Worm (Caenorhabditis elegans): ENCODE data around the gene mlt-7.

Gene mlt-7

ce11 chrII:4378195-4378594, 14.6 kb upstream of the mlt-7 start, which contains the start of gene B0286.1:
Gene B0286.1, plus strand, starts transcription at chrII:4378495.
- TF ChIP-seq W03F9.2 (tag; optimal IDR thresholded peaks at IDR 0.05) (no peak), him-1 (tag; optimal IDR thresholded peaks at IDR 0.05) (no peak), dao-5 (tag; optimal IDR thresholded peaks at IDR 0.05) (no peak)

ce11 chrII:4383306-4383705, 9.5 kb upstream of the mlt-7 start, which contains the start of gene fkh-6:
Gene fkh-6, minus strand, starts transcription at chrII:4383406.
- TF ChIP-seq dao-5 (tag; optimal IDR thresholded peaks at IDR 0.05) (no peak), him-1 (tag; optimal IDR thresholded peaks at IDR 0.05) (no peak), W03F9.2 (tag; optimal IDR thresholded peaks at IDR 0.05) (no peak)

DNA sequence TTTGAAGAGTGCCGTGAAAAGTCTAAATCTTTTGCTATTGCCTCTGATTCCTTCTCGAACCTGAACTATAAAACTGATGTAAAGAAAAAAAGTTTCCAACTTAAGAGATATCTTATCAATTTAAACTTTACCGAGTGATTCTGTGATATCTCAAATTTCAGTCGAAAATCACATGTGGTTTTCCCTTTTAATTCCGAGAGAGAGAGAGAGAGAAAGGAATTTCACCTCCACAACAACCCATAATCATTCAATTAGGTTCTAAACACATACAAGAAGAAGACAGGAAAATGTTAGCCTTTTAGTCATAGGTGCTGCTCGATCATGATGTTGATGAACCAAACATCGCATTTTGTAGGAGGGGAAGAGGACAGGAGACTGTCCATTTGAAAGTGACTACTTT, 1.7 kb upstream of the mlt-7 start:
- TF ChIP-seq W03F9.2 (tag; optimal IDR thresholded peaks at IDR 0.05) (no peak), him-1 (tag; optimal IDR thresholded peaks at IDR 0.05) (no peak)

ce11 chrII:4394438-4394837, 1.6 kb downstream of the mlt-7 start:
- TF ChIP-seq dao-5 (tag; optimal IDR thresholded peaks at IDR 0.05) = no peak
- no peak for TF ChIP-seq W03F9.2 (tag; optimal IDR thresholded peaks at IDR 0.05)
- TF ChIP-seq him-1 (tag; optimal IDR thresholded peaks at IDR 0.05) = no peak

DNA sequence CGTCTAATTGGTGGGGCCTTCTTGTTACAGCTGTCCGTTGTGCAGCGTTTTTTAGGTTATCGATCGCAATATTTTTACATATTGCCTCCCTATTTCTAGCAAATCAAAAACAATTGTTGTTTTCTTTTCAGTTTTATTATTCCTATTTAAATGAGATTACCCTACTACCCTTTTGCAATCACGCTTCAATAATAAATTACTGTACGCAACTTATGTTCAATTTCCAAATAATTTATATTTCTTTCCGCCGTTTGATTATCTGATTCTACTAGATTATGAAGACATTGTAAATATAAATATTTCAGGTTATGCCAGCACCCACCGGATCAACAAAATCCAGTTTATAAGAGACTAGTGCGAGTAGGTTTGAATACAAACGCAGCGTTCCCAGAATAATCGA, 12.6 kb downstream of the mlt-7 start, which contains the start of gene ZK430.5:
TSS of gene ZK430.5 (plus strand) at position 301 of the 400 bp plus-strand sequence.
- TF ChIP-seq him-1 (tag; optimal IDR thresholded peaks at IDR 0.05) (no peak), dao-5 (tag; optimal IDR thresholded peaks at IDR 0.05) (no peak), W03F9.2 (tag; optimal IDR thresholded peaks at IDR 0.05) (no peak)

- TF ChIP-seq him-1 (tag; optimal IDR thresholded peaks at IDR 0.05) (no peak), W03F9.2 (tag; optimal IDR thresholded peaks at IDR 0.05) (no peak), dao-5 (tag; optimal IDR thresholded peaks at IDR 0.05) (no peak)
Observed at ce11 chrII:4409650-4410049, 16.8 kb downstream of the mlt-7 start.

ce11 chrII:4417333-4417732, 24.5 kb downstream of the mlt-7 start, which contains the start of gene sod-5:
Gene sod-5, plus strand, starts transcription at chrII:4417633.
- TF ChIP-seq dao-5 (tag; optimal IDR thresholded peaks at IDR 0.05) (no peak), him-1 (tag; optimal IDR thresholded peaks at IDR 0.05) (no peak), W03F9.2 (tag; optimal IDR thresholded peaks at IDR 0.05) (no peak)

DNA sequence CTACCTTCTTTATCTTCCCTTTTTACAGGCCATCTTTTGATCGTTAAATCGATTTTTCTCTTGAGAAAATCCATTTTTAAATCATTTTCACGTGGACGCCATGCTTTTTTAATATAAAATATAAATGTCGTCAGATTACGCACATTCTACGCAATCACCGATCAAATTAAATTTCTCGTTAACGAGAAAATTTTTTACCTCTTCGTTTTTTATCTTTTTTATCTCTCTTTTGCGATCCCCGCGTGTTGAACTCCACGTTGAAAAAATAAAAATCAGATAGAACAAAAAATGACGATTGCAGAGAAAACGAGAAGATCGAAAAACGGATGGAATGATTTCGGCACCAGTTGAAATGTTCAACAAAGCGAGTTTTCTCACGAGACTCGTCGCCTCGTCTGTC, 27.1 kb downstream of the mlt-7 start, which contains the start of gene bpnt-1:
TSS of gene bpnt-1 (plus strand) at position 301 of the 400 bp plus-strand sequence.
- TF ChIP-seq him-1 (tag; optimal IDR thresholded peaks at IDR 0.05) (no peak), dao-5 (tag; optimal IDR thresholded peaks at IDR 0.05) (no peak), W03F9.2 (tag; optimal IDR thresholded peaks at IDR 0.05) (no peak)

DNA sequence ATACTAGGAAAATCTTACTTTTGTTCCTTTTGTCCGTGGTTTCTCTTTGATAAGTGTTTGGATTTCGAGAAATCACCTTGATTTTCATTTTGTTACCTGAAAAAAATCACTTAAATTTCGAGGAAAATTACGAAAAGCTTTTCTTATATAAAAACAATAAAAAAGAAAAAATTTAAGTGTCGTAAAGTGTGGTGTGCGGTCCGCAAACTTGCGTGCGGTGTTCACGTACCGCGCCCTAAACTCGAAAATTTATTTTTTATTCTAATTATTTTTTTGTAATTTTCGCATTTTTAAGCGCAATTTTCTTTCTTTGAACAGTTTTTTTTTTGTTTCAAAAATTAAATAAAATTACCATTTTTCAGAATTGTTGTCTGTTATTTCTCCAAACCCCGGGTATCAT, 32.0 kb downstream of the mlt-7 start, which contains the start of the genes dcaf-13 and toe-1:
TSS of gene dcaf-13 (minus strand) at position 96 of the 400 bp plus-strand sequence.
TSS of gene toe-1 (plus strand) at position 361 of the 400 bp plus-strand sequence.
- no peak for TF ChIP-seq dao-5 (tag; optimal IDR thresholded peaks at IDR 0.05)
- no peak for TF ChIP-seq him-1 (tag; optimal IDR thresholded peaks at IDR 0.05)
- peak; percentile 30 for TF ChIP-seq W03F9.2 (tag; optimal IDR thresholded peaks at IDR 0.05)

DNA sequence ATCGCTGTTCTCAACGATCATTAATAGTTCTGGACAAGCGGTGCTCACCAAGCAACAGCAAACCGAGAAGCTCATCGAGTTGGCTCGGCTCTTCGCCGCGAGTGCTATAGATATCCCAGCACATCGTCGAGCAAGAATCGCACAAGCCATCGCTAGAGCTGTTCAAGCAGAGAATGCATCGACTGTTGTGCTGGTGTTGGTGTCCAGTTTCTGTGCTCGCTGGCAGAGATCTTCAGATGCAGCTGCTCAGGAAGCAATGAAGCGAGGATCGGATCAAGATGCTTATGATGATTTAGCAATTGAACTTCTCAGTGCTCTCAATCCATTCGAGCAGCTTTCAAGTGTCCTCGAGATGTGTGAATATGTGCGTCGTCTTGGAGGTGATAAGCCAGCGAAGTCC, 35.3 kb downstream of the mlt-7 start:
- no peak for TF ChIP-seq him-1 (tag; optimal IDR thresholded peaks at IDR 0.05)
- no peak for TF ChIP-seq dao-5 (tag; optimal IDR thresholded peaks at IDR 0.05)
- TF ChIP-seq W03F9.2 (tag; optimal IDR thresholded peaks at IDR 0.05) = no peak

DNA sequence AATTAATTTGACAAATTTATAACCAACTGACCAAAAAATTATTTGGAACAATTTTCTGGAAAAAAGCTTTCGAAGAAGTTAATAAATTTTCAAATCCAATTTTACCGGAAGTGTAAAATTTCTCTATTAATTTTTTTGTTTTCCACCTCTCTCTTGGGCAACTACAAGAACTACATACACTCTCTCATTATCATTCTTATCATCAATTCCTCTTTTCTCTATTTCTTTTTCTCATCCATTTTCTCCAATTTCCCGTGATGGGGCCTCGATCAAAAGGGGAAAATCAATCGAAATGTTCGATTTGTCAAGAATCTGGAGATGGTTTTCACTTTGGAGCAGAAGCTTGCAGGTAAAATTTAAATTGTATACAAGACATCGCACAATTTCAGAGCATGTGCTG, 40.3 kb downstream of the mlt-7 start, which contains the start of gene nhr-109:
TSS of gene nhr-109 (plus strand) at position 222 of the 400 bp plus-strand sequence.
- TF ChIP-seq him-1 (tag; optimal IDR thresholded peaks at IDR 0.05) = no peak
- no peak for TF ChIP-seq W03F9.2 (tag; optimal IDR thresholded peaks at IDR 0.05)
- no peak for TF ChIP-seq dao-5 (tag; optimal IDR thresholded peaks at IDR 0.05)

DNA sequence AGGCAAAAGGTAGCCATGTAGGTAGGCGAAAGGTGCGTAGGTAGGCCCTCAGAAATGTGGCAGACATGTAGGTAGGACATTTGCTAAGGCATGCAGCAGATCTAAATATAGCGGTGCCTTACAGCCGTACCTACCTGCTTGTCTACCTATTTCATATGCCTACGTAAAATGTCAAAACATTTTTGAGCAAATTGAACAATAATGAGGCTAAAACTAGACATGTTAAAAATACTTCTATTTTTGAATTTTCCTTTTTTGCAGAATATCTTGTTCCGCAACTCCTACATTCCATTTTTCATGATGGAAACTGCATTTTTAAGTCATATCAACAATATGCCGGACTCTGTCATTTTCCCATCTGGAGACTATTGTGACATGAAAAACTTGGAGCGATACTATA, 41.5 kb downstream of the mlt-7 start:
- TF ChIP-seq dao-5 (tag; optimal IDR thresholded peaks at IDR 0.05) (no peak), W03F9.2 (tag; optimal IDR thresholded peaks at IDR 0.05) (no peak), him-1 (tag; optimal IDR thresholded peaks at IDR 0.05) (no peak)

DNA sequence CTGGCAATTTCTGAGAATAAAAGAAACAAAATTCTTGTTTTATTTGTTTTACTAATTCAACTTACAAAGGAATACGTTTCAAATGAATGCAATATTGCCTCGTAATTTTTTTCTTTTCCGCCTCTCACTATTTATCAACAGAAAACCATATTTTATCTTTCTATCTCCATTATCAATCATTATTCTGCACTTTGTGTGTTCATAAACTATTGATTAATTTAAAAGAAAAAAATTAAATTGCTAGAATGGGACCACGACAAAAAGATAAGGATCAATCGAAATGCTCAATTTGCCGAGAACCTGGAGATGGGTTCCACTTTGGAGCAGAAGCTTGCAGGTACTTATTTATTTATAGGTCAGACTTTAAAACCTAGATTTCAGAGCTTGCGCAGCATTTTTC, 42.3 kb downstream of the mlt-7 start, which contains the start of gene nhr-273:
TSS of gene nhr-273 (plus strand) at position 167 of the 400 bp plus-strand sequence.
- no peak for TF ChIP-seq dao-5 (tag; optimal IDR thresholded peaks at IDR 0.05)
- no peak for TF ChIP-seq W03F9.2 (tag; optimal IDR thresholded peaks at IDR 0.05)
- no peak for TF ChIP-seq him-1 (tag; optimal IDR thresholded peaks at IDR 0.05)

DNA sequence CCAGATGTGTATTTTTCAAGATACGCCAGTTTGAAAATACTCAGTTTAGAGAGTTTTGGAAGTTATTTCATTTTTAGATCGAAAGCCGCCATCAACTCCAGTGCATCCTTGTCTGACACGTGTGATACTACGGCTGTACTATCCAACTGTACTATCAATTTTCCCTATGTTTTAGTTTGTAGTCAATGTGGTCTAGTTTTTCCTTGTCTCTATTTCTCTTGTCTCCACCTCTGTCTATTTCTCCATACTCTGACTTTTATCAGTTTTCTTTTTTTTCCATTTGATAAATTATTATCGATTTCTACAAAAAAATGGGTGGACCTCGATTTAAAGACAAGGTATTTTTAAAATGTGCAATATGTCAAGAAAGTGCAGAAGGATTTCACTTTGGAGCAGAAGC, 45.8 kb downstream of the mlt-7 start, which contains the start of gene nhr-16:
TSS of gene nhr-16 (plus strand) at position 205 of the 400 bp plus-strand sequence.
- TF ChIP-seq dao-5 (tag; optimal IDR thresholded peaks at IDR 0.05) (no peak), W03F9.2 (tag; optimal IDR thresholded peaks at IDR 0.05) (no peak), him-1 (tag; optimal IDR thresholded peaks at IDR 0.05) (no peak)

DNA sequence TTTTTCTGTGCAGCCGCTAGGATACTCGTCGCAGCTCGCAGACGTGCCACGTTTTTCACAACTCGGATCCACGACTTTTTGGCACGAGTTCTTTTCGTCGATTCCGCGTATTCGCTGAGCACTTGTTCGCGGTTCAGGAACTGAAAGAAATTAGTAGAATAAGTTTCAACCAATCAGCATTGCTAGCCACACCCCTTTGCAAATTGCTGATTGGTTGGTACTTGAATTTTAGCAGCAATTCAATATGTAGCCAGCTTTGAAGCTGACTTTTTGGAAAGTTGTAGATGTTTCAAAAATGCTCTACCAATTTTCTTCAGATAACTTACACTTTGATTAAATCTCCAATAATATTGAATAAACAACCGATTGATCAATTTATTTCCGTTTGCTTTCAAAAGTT, 48.5 kb downstream of the mlt-7 start:
- TF ChIP-seq dao-5 (tag; optimal IDR thresholded peaks at IDR 0.05) = no peak

Measured in whole organism, L4/young adult.